Worm (Caenorhabditis elegans) whole organism, young adult: ENCODE data around the gene cysl-3.

ENCODE experiments used
- B0261.1 ChIP-seq: sonication (generic microtip); optimal IDR thresholded peaks from 2 replicates; lab custom pipeline; 2016; ENCODE audit warnings: mild to moderate bottlenecking, missing genetic modification characterization, moderate library complexity, missing compliant biosample characterization
- B0336.3 ChIP-seq: fragments of 200-800 bp; sonication (Bioruptor generic); IDR thresholded peaks from 2 replicates; pipeline ENCODE4 v1.3.6; 2022; ENCODE audit warnings: missing genetic modification characterization, missing compliant biosample characterization
- C17E4.6 ChIP-seq: fragments of 200-800 bp; sonication (Bioruptor generic); IDR thresholded peaks from 2 replicates; pipeline ENCODE4 v1.3.6; 2022; ENCODE audit warnings: missing genetic modification reagents, missing genetic modification characterization, missing compliant biosample characterization
- D2030.7 ChIP-seq: fragments of 200-800 bp; sonication (Bioruptor generic); IDR thresholded peaks from 2 replicates; pipeline ENCODE4 v1.3.6; 2022; ENCODE audit warnings: missing genetic modification reagents, missing genetic modification characterization, missing compliant biosample characterization
- F10E7.11 ChIP-seq: sonication (generic microtip); optimal IDR thresholded peaks from 2 replicates; lab custom pipeline; 2017; ENCODE audit warnings: mild to moderate bottlenecking, missing genetic modification characterization, moderate library complexity, missing compliant biosample characterization
- F39B2.1 ChIP-seq: fragments of 200-800 bp; sonication (Bioruptor generic); IDR thresholded peaks from 2 replicates; pipeline ENCODE4 v1.3.6; 2022; ENCODE audit warnings: missing genetic modification reagents, missing genetic modification characterization, missing compliant biosample characterization
- T07F8.4 ChIP-seq: sonication (generic microtip); optimal IDR thresholded peaks from 2 replicates; lab custom pipeline; 2016; ENCODE audit warnings: mild to moderate bottlenecking, missing genetic modification characterization, moderate library complexity, missing compliant biosample characterization
- T26A5.8 ChIP-seq: sonication (generic microtip); optimal IDR thresholded peaks from 2 replicates; lab custom pipeline; 2016; ENCODE audit warnings: missing genetic modification characterization, missing compliant biosample characterization
- Y79H2A.3 ChIP-seq: fragments of 200-800 bp; sonication (Bioruptor generic); conservative IDR thresholded peaks from 2 replicates; pipeline ENCODE4 v1.3.6; 2022; ENCODE audit warnings: missing genetic modification reagents, missing genetic modification characterization, missing compliant biosample characterization
- Y95B8A.8 ChIP-seq: fragments of 200-800 bp; sonication (Bioruptor generic); IDR thresholded peaks from 2 replicates; pipeline ENCODE4 v1.3.6; 2022; ENCODE audit warnings: missing genetic modification reagents, missing genetic modification characterization, missing compliant biosample characterization
- ama-1 ChIP-seq, 3 experiments: fragments of 150-350 bp in 1 of 3; sonication (generic microtip) in 2 of 3; optimal IDR thresholded peaks; 2 replicates each; lab custom pipeline; 2014 to 2018; ENCODE audit warnings: missing biosample characterization in 2 of 3, missing genetic modification characterization in 2 of 3, missing genetic modification reagents in 2 of 3
- bed-2 ChIP-seq: fragments of 200-800 bp; sonication (Bioruptor generic); IDR thresholded peaks from 2 replicates; pipeline ENCODE4 v1.3.6; 2022; ENCODE audit warnings: missing genetic modification reagents, missing genetic modification characterization, missing compliant biosample characterization
- cebp-1 ChIP-seq, 2 experiments: fragments of 200-800 bp in 1 of 2; sonication (Bioruptor generic) in 1 of 2; sonication (generic microtip) in 1 of 2; IDR thresholded peaks in 1 of 2; optimal IDR thresholded peaks in 1 of 2; 2 replicates each; pipeline versions ENCODE4 v1.3.6 to Lab custom; 2017 to 2022; ENCODE audit warnings: missing compliant biosample characterization in 2 of 2, missing genetic modification characterization in 2 of 2, mild to moderate bottlenecking in 1 of 2, missing genetic modification reagents in 1 of 2, moderate library complexity in 1 of 2
- ceh-40 ChIP-seq: fragments of 200-800 bp; sonication (Bioruptor generic); IDR thresholded peaks from 2 replicates; pipeline ENCODE4 v1.3.6; 2022; ENCODE audit warnings: missing genetic modification characterization, missing compliant biosample characterization
- die-1 ChIP-seq: sonication (generic microtip); optimal IDR thresholded peaks from 2 replicates; lab custom pipeline; 2016; ENCODE audit warnings: missing genotype, mild to moderate bottlenecking, missing genetic modification characterization, missing compliant biosample characterization
- dpl-1 ChIP-seq: fragments of 150-350 bp; optimal IDR thresholded peaks from 2 replicates; lab custom pipeline; 2014; ENCODE audit warnings: missing biosample characterization, missing genetic modification reagents, missing genetic modification characterization
- him-1 ChIP-seq: sonication (generic microtip); optimal IDR thresholded peaks from 2 replicates; lab custom pipeline; 2016; ENCODE audit warnings: missing genotype, missing genetic modification reagents, missing genetic modification characterization, missing compliant biosample characterization
- hlh-26 ChIP-seq: fragments of 200-800 bp; sonication (Bioruptor generic); conservative IDR thresholded peaks from 2 replicates; pipeline ENCODE4 v1.3.6; 2022; ENCODE audit warnings: missing genetic modification reagents, missing genetic modification characterization, missing compliant biosample characterization
- hrde-1 ChIP-seq: sonication (generic microtip); optimal IDR thresholded peaks from 2 replicates; lab custom pipeline; 2016; ENCODE audit warnings: missing genetic modification characterization, mild to moderate bottlenecking, missing compliant biosample characterization, moderate library complexity, missing genotype, missing genetic modification reagents, borderline replicate concordance
- lin-35 ChIP-seq, 3 experiments: fragments of 150-350 bp in 2 of 3; sonication (generic microtip) in 1 of 3; optimal IDR thresholded peaks; 2 replicates each; lab custom pipeline; 2014 to 2018; ENCODE audit warnings: missing biosample characterization in 3 of 3, missing genetic modification characterization in 3 of 3, missing genetic modification reagents in 3 of 3
- madf-3 ChIP-seq: fragments of 200-800 bp; sonication (Bioruptor generic); IDR thresholded peaks from 2 replicates; pipeline ENCODE4 v1.3.6; 2022; ENCODE audit warnings: missing genetic modification reagents, missing genetic modification characterization, missing compliant biosample characterization
- madf-8 ChIP-seq: fragments of 200-800 bp; sonication (Bioruptor generic); conservative IDR thresholded peaks from 2 replicates; pipeline ENCODE4 v1.3.6; 2022; ENCODE audit warnings: missing genetic modification reagents, missing genetic modification characterization, missing compliant biosample characterization
- mel-28 ChIP-seq: sonication (generic microtip); optimal IDR thresholded peaks from 2 replicates; lab custom pipeline; 2016; ENCODE audit warnings: borderline replicate concordance, mild to moderate bottlenecking, missing genetic modification characterization, missing compliant biosample characterization
- nfyb-1 ChIP-seq: fragments of 200-800 bp; sonication (Bioruptor generic); IDR thresholded peaks from 2 replicates; pipeline ENCODE4 v1.3.6; 2022; ENCODE audit warnings: missing genetic modification reagents, missing genetic modification characterization, missing compliant biosample characterization
- nhr-80 ChIP-seq: sonication (generic microtip); optimal IDR thresholded peaks from 2 replicates; lab custom pipeline; 2016; ENCODE audit warnings: missing genetic modification characterization, missing compliant biosample characterization
- rec-8 ChIP-seq, 2 experiments: sonication (generic microtip); optimal IDR thresholded peaks; 2 replicates each; lab custom pipeline; 2016; ENCODE audit warnings: mild to moderate bottlenecking in 2 of 2, missing genetic modification characterization in 2 of 2, missing genetic modification reagents in 2 of 2, missing genotype in 2 of 2, missing biosample characterization in 1 of 2, missing compliant biosample characterization in 1 of 2, moderate library complexity in 1 of 2
- sea-2 ChIP-seq: fragments of 200-800 bp; sonication (Bioruptor generic); IDR thresholded peaks from 2 replicates; pipeline ENCODE4 v1.3.6; 2022; ENCODE audit warnings: missing genetic modification characterization, missing compliant biosample characterization
- snpc-4 ChIP-seq, 5 experiments: fragments of 150-350 bp in 1 of 5; sonication (generic microtip) in 4 of 5; optimal IDR thresholded peaks; 2 replicates each; lab custom pipeline; 2014 to 2018; ENCODE audit warnings: missing genetic modification characterization in 5 of 5, missing biosample characterization in 3 of 5, antibody characterized with exemption in 2 of 5, mild to moderate bottlenecking in 2 of 5, missing compliant biosample characterization in 2 of 5, missing genotype in 2 of 5, moderate library complexity in 2 of 5, missing genetic modification reagents in 1 of 5
- tbx-9 ChIP-seq: sonication (generic microtip); optimal IDR thresholded peaks from 2 replicates; lab custom pipeline; 2016; ENCODE audit warnings: borderline replicate concordance, missing genetic modification characterization, inconsistent platforms, missing compliant biosample characterization
- unc-130 ChIP-seq: sonication (generic microtip); optimal IDR thresholded peaks from 2 replicates; lab custom pipeline; 2016; ENCODE audit warnings: missing genetic modification reagents, missing genetic modification characterization, missing compliant biosample characterization
- zim-3 ChIP-seq: sonication (generic microtip); optimal IDR thresholded peaks from 2 replicates; lab custom pipeline; 2017; ENCODE audit warnings: mild to moderate bottlenecking, missing genetic modification characterization, moderate library complexity, missing compliant biosample characterization
- ztf-18 ChIP-seq: sonication (generic microtip); optimal IDR thresholded peaks from 2 replicates; lab custom pipeline; 2016; ENCODE audit warnings: missing genotype, mild to moderate bottlenecking, missing genetic modification characterization, missing compliant biosample characterization
- ztf-3 ChIP-seq: fragments of 200-800 bp; sonication (Bioruptor generic); optimal IDR thresholded peaks from 2 replicates; lab custom pipeline; 2018; ENCODE audit warnings: mild to moderate bottlenecking, missing genetic modification characterization, missing compliant biosample characterization
- ztf-6 ChIP-seq: fragments of 200-800 bp; sonication (Bioruptor generic); IDR thresholded peaks from 2 replicates; pipeline ENCODE4 v1.3.6; 2022; ENCODE audit warnings: missing genetic modification reagents, missing genetic modification characterization, missing compliant biosample characterization

The cysl-3 gene

DNA sequence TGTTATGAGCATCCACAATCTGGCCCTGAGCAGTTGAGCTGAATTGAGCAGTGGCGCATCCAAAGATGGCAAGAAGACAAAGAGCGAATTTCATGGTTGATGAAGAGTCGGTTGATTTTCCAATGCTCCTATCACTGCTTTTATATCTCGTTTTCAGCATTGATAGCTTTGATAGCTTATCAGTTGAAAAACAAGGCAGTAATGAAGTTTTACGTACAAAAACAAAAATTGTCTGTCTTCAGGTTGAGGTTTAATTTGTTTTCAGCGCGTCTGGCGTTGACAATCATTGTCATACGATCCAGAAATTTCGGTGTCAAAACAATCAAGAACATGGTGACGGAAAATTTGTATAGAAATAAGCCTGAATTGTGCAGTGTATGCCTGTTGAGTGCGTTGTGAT lies 35.6 kb upstream of the cysl-3 start, which contains the start of gene scl-13:
scl-13 (minus strand) TSS at position 101 of the 400 bp plus-strand sequence.
- no peak for TF ChIP-seq B0336.3 (GFP tag; lab: Robert Waterston, UW)
- no peak for TF ChIP-seq dpl-1
- TF ChIP-seq, all 124 proteins: peak for 0

DNA sequence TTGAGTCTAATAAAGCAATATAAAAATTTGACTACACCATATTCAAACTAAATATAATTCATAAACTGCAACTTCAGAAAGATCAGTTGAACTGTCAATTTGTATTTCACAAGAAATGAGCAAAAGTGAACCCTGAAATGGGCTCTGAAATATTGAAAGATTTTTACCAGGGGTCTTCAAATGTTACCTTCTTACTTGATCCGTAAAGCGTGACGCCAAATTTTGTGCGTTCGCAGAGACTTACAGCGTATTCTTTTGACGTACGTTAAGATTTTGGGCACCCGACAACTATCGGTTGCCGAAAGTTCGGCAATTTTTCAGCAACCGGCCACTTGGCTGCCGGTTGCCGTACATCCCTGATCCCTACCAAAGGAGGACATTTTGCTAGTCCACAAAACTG lies 34.1 kb upstream of the cysl-3 start:
- TF ChIP-seq rec-8 (tag; optimal IDR thresholded peaks at IDR 0.05; lab: Kevin White, UChicago) (no peak), ztf-3 (GFP tag; lab: Kevin White, UChicago) (no peak), Y79H2A.3 (GFP tag; lab: Robert Waterston, UW) (no peak), madf-3 (no peak), him-1 (tag; lab: Kevin White, UChicago) (no peak), T07F8.4 (tag; lab: Kevin White, UChicago) (no peak), nhr-80 (tag; lab: Kevin White, UChicago) (no peak), hrde-1 (tag; lab: Kevin White, UChicago) (no peak), sea-2 (GFP tag; lab: Robert Waterston, UW) (no peak), Y95B8A.8 (GFP tag; lab: Robert Waterston, UW) (no peak), bed-2 (no peak), nfyb-1 (GFP tag; lab: Robert Waterston, UW) (no peak), C17E4.6 (GFP tag; lab: Robert Waterston, UW) (no peak), ztf-6 (no peak), T26A5.8 (no peak), mel-28 (no peak), hlh-26 (GFP tag; lab: Robert Waterston, UW) (no peak), unc-130 (GFP tag; lab: Kevin White, UChicago) (no peak), cebp-1 (GFP tag; IDR thresholded peaks at IDR 0.05; lab: Robert Waterston, UW) (no peak), cebp-1 (tag; optimal IDR thresholded peaks at IDR 0.05; lab: Kevin White, UChicago) (no peak), tbx-9 (tag; lab: Kevin White, UChicago) (no peak)

DNA sequence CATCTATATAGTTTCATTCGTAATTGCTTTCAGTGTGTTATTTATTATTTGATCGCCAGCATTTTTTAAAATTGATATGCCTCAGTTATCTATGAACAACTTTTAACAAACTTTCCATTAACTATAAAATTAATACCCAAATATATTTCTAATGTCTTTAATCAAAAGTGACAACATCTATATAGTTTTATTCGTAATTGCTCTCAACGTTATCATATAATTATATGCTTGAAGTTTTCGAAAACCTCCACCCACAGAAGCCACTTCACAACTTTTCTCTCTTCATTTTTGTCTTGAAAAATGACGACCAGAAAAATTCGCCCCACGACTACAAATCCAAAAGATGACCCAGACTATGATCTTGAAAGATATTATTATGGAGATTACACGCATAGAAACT lies 32.4 kb upstream of the cysl-3 start, which contains the start of gene srw-6:
srw-6 (plus strand) TSS at position 301 of the 400 bp plus-strand sequence.
- TF ChIP-seq ama-1 (optimal IDR thresholded peaks at IDR 0.05; lab: Kevin White, UChicago): no peak
- no peak for TF ChIP-seq ama-1 (GFP tag; optimal IDR thresholded peaks at IDR 0.05; lab: Kevin White, UChicago)
- no peak for TF ChIP-seq ztf-6
- TF ChIP-seq D2030.7 (GFP tag; lab: Robert Waterston, UW): no peak
- TF ChIP-seq snpc-4 (GFP tag; optimal IDR thresholded peaks at IDR 0.05; lab: Kevin White, UChicago): no peak
- TF ChIP-seq snpc-4 (tag; optimal IDR thresholded peaks at IDR 0.05; lab: Kevin White, UChicago): no peak
- no peak for TF ChIP-seq ceh-40 (GFP tag; lab: Robert Waterston, UW)
- TF ChIP-seq ztf-18 (tag; lab: Kevin White, UChicago): no peak
- TF ChIP-seq lin-35 (GFP tag; optimal IDR thresholded peaks at IDR 0.05; lab: Kevin White, UChicago): no peak
- no peak for TF ChIP-seq madf-8
- TF ChIP-seq zim-3 (tag; lab: Kevin White, UChicago): no peak
- no peak for TF ChIP-seq B0261.1 (tag; lab: Kevin White, UChicago)
- no peak for TF ChIP-seq F10E7.11 (tag; lab: Kevin White, UChicago)
- no peak for TF ChIP-seq F39B2.1 (GFP tag; lab: Robert Waterston, UW)

DNA sequence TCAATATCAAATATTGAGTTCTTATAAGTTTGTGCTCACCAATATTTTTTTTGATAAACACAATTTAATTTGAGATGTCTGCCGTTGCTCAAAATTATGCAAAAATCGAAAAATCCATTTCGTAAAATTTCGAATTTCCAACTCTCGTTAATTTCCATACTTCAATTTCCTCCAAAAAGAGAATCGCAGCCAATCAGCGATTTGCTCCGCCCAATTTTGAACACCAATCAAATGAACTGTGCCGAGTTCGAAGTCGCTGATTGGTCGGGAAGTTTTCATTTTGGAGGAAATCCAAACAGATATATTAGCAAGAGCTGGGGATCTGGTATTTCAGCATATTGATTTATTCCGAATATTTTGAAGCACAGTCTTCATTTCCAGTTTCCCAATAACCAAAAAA lies 31.9 kb upstream of the cysl-3 start:
- no peak for TF ChIP-seq die-1 (tag; lab: Kevin White, UChicago)
- TF ChIP-seq, all 124 proteins: peak for 0
